Worm (Caenorhabditis elegans) whole organism, L3 larva: ENCODE data around the gene Y81G3A.2.

ENCODE experiments used
- ceh-9 ChIP-seq: sonication (generic microtip); optimal IDR thresholded peaks from 2 replicates; lab custom pipeline; 2018; ENCODE audit warnings: missing biosample characterization, missing genetic modification characterization
- elt-1 ChIP-seq: fragments of 150-350 bp; optimal IDR thresholded peaks from 2 replicates; lab custom pipeline; 2014; ENCODE audit warnings: missing biosample characterization, missing genetic modification characterization
- nhr-12 ChIP-seq: fragments of 150-350 bp; optimal IDR thresholded peaks from 2 replicates; lab custom pipeline; 2014; ENCODE audit warnings: missing biosample characterization, missing genetic modification characterization
- nhr-237 ChIP-seq: fragments of 150-350 bp; optimal IDR thresholded peaks from 2 replicates; lab custom pipeline; 2014; ENCODE audit warnings: missing biosample characterization, missing genetic modification characterization
- nhr-25 ChIP-seq: sonication (generic microtip); optimal IDR thresholded peaks from 2 replicates; lab custom pipeline; 2017; ENCODE audit warnings: missing biosample characterization, missing genetic modification characterization
- nhr-76 ChIP-seq: fragments of 150-350 bp; sonication (generic microtip); optimal IDR thresholded peaks from 5 replicates; lab custom pipeline; 2014; ENCODE audit warnings: missing biosample characterization, missing genetic modification characterization
- pha-4 ChIP-seq: fragments of 150-350 bp; optimal IDR thresholded peaks from 2 replicates; lab custom pipeline; 2014; ENCODE audit warnings: missing biosample characterization, missing genetic modification reagents, missing genetic modification characterization
- skn-1 ChIP-seq: fragments of 150-350 bp; optimal IDR thresholded peaks from 2 replicates; lab custom pipeline; 2014; ENCODE audit warnings: missing biosample characterization, missing genetic modification characterization
- tbx-2 ChIP-seq: sonication (generic microtip); optimal IDR thresholded peaks from 2 replicates; lab custom pipeline; 2016; ENCODE audit warnings: mild to moderate bottlenecking, missing genetic modification characterization, missing compliant biosample characterization
- unc-39 ChIP-seq: sonication (generic microtip); optimal IDR thresholded peaks from 4 replicates; lab custom pipeline; 2017; ENCODE audit warnings: missing biosample characterization, missing genetic modification characterization
- unc-62 ChIP-seq: fragments of 150-350 bp; sonication (generic microtip); optimal IDR thresholded peaks from 4 replicates; lab custom pipeline; 2014; ENCODE audit warnings: missing biosample characterization, missing genetic modification reagents, missing genetic modification characterization
- ztf-11 ChIP-seq: fragments of 150-350 bp; optimal IDR thresholded peaks from 2 replicates; lab custom pipeline; 2014; ENCODE audit warnings: missing biosample characterization, missing genetic modification characterization

- no peak for TF ChIP-seq ceh-9 (tag; lab: Kevin White, UChicago)
- no peak for TF ChIP-seq tbx-2 (tag; lab: Kevin White, UChicago)
- no peak for TF ChIP-seq unc-62
- TF ChIP-seq nhr-237 (tag; lab: Kevin White, UChicago) = no peak
- no peak for TF ChIP-seq skn-1 (tag; lab: Kevin White, UChicago)
- no peak for TF ChIP-seq pha-4
- no peak for TF ChIP-seq ztf-11 (tag; lab: Kevin White, UChicago)
- TF ChIP-seq nhr-12 (tag; lab: Kevin White, UChicago) = no peak
- no peak for TF ChIP-seq nhr-25 (tag; lab: Kevin White, UChicago)
- no peak for TF ChIP-seq nhr-76 (tag; lab: Kevin White, UChicago)
- no peak for TF ChIP-seq unc-39
- TF ChIP-seq elt-1 (tag; lab: Kevin White, UChicago) = no peak
Observed at ce11 chrII:13130576-13130975, 49.9 kb downstream of the Y81G3A.2 start.
